Fruit fly (Drosophila melanogaster): ENCODE data around the gene Syn.

Gene Syn

DNA sequence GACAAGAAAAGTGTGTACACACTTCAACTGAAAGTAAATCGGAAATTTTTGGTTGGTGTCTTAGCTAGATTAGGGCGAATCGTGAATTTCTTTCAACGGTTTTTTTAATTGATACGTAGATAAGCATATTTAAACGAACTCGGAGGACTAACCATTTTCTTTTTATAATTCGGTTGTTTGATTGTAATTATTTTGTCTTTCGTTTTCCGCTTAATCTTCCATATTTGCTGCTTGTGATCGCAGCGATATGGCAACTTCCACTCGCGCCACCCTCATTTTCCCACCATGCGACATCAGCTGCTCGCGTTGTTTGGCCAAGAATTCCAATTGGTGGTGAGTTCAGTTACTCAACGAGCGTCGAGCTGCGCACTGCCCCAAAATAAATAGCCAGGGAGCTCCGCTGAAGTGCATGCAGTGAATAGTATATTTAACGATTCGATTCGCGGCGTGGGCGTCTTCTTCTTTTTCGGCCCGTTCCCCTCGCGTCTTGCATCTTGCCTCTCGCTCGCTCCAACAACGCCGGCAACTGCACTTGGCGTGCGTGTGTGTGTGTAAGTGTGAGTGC is 73.6 kb downstream of the Syn start, which contains the start of gene Nuak (continued):
- TF ChIP-seq Gsc (GFP tag; IDR thresholded peaks at IDR 0.05) = no peak
- TF ChIP-seq CG2889 (GFP tag; IDR thresholded peaks at IDR 0.05) = no peak
- no peak for TF ChIP-seq Ptx1 (GFP tag; IDR thresholded peaks at IDR 0.05)
- TF ChIP-seq CG14441 (GFP tag; IDR thresholded peaks at IDR 0.05) = no peak
- TF ChIP-seq Atf6 (GFP tag; IDR thresholded peaks at IDR 0.05) = no peak
- TF ChIP-seq gcm2 (GFP tag; optimal IDR thresholded peaks at IDR 0.05) = peak; percentile 74
- TF ChIP-seq CG9727 (GFP tag; optimal IDR thresholded peaks at IDR 0.05) = peak; percentile 92
- peak; percentile 98 for TF ChIP-seq nmo (GFP tag; optimal IDR thresholded peaks at IDR 0.05)
- peak; percentile 97 for TF ChIP-seq CG33213 (GFP tag; optimal IDR thresholded peaks at IDR 0.05)
- no peak for TF ChIP-seq klu (GFP tag; IDR thresholded peaks at IDR 0.05)
- peak; percentile 90 for TF ChIP-seq CG13424 (tag; optimal IDR thresholded peaks at IDR 0.05)
- peak; percentile 80 for TF ChIP-seq CG18619 (GFP tag; optimal IDR thresholded peaks at IDR 0.05)
- no peak for TF ChIP-seq ci (GFP tag; IDR thresholded peaks at IDR 0.05)
- TF ChIP-seq repo (GFP tag; optimal IDR thresholded peaks at IDR 0.05) = peak; percentile 93
- no peak for TF ChIP-seq bowl (GFP tag; IDR thresholded peaks at IDR 0.05)
- no peak for TF ChIP-seq zen2 (GFP tag; IDR thresholded peaks at IDR 0.05; ENCODE audit: partially characterized antibody)
- TF ChIP-seq HLHmδ (GFP tag; optimal IDR thresholded peaks at IDR 0.05) = peak; percentile 92
- TF ChIP-seq fd102C (GFP tag; optimal IDR thresholded peaks at IDR 0.05) = peak; percentile 40
- TF ChIP-seq CG17359 (tag; optimal IDR thresholded peaks at IDR 0.05) = peak; percentile 74
- peak; percentile 89 for TF ChIP-seq CG12391 (tag; optimal IDR thresholded peaks at IDR 0.05)
- TF ChIP-seq Eip74EF (GFP tag; optimal IDR thresholded peaks at IDR 0.05) = peak in 1 of 2 experiments; percentile 83
- TF ChIP-seq stc (GFP tag; IDR thresholded peaks at IDR 0.05) = no peak
- TF ChIP-seq br (optimal IDR thresholded peaks at IDR 0.05) = no peak
- TF ChIP-seq CG14667 (GFP tag; IDR thresholded peaks at IDR 0.05) = no peak
- no peak for TF ChIP-seq peb (GFP tag; IDR thresholded peaks at IDR 0.05)
- peak; percentile 58 for TF ChIP-seq CG3407 (GFP tag; optimal IDR thresholded peaks at IDR 0.05)
- no peak for TF ChIP-seq CG34422 (GFP tag; IDR thresholded peaks at IDR 0.05)
- TF ChIP-seq CG13775 (GFP tag; optimal IDR thresholded peaks at IDR 0.05) = peak; percentile 90
- TF ChIP-seq CG2712 (tag; optimal IDR thresholded peaks at IDR 0.05) = peak; percentile 86
- peak; percentile 71 for TF ChIP-seq abd-A (tag; optimal IDR thresholded peaks at IDR 0.05)
- no peak for TF ChIP-seq CG31365 (tag; optimal IDR thresholded peaks at IDR 0.05)
- no peak for TF ChIP-seq CG10321 (GFP tag; IDR thresholded peaks at IDR 0.05)
- TF ChIP-seq mam (GFP tag; optimal IDR thresholded peaks at IDR 0.05) = peak; percentile 98
- TF ChIP-seq CG33557 (GFP tag; optimal IDR thresholded peaks at IDR 0.05) = peak; percentile 39
- TF ChIP-seq tll (GFP tag; optimal IDR thresholded peaks at IDR 0.05) = peak in 1 of 2 experiments; percentile 46
- peak; percentile 88 for TF ChIP-seq az2 (GFP tag; optimal IDR thresholded peaks at IDR 0.05)
- peak; percentile 89 for TF ChIP-seq CG4282 (GFP tag; optimal IDR thresholded peaks at IDR 0.05)
- TF ChIP-seq crp (GFP tag; optimal IDR thresholded peaks at IDR 0.05) = peak; percentile 93 to 99
- TF ChIP-seq ap (GFP tag; IDR thresholded peaks at IDR 0.05) = no peak
- no peak for TF ChIP-seq vvl (GFP tag; IDR thresholded peaks at IDR 0.05)
- peak; percentile 87 for TF ChIP-seq CG16863 (GFP tag; optimal IDR thresholded peaks at IDR 0.05)
- no peak for TF ChIP-seq amos (GFP tag; IDR thresholded peaks at IDR 0.05; ENCODE audit: partially characterized antibody)
- no peak for TF ChIP-seq ro (GFP tag; IDR thresholded peaks at IDR 0.05)
- peak; percentile 87 for TF ChIP-seq CG18764 (GFP tag; optimal IDR thresholded peaks at IDR 0.05)
- TF ChIP-seq CG5180 (GFP tag; optimal IDR thresholded peaks at IDR 0.05) = peak; percentile 57
- no peak for TF ChIP-seq cad (GFP tag; optimal IDR thresholded peaks at IDR 0.05)
- TF ChIP-seq mirr (GFP tag; optimal IDR thresholded peaks at IDR 0.05) = peak; percentile 82
- no peak for TF ChIP-seq CkIIα-i1 (GFP tag; IDR thresholded peaks at IDR 0.05)
- TF ChIP-seq HLH3B (GFP tag; IDR thresholded peaks at IDR 0.05) = no peak
- no peak for TF ChIP-seq H15 (GFP tag; IDR thresholded peaks at IDR 0.05)
- peak; percentile 82 for TF ChIP-seq Fer1 (GFP tag; optimal IDR thresholded peaks at IDR 0.05)

All from whole organism, embryonic.